Fruit fly (Drosophila melanogaster) whole organism, wandering third instar larva: Measurements from ENCODE around the gene CG17145.

Source experiments
- Dfd ChIP-seq: fragments of >200 bp; optimal IDR thresholded peaks from 2 replicates; lab custom pipeline; 2017; ENCODE audit warnings: missing biosample characterization, missing genetic modification characterization
- usp ChIP-seq: fragments of >200 bp; optimal IDR thresholded peaks from 2 replicates; lab custom pipeline; 2017; ENCODE audit warnings: missing biosample characterization, missing genetic modification characterization

DNA sequence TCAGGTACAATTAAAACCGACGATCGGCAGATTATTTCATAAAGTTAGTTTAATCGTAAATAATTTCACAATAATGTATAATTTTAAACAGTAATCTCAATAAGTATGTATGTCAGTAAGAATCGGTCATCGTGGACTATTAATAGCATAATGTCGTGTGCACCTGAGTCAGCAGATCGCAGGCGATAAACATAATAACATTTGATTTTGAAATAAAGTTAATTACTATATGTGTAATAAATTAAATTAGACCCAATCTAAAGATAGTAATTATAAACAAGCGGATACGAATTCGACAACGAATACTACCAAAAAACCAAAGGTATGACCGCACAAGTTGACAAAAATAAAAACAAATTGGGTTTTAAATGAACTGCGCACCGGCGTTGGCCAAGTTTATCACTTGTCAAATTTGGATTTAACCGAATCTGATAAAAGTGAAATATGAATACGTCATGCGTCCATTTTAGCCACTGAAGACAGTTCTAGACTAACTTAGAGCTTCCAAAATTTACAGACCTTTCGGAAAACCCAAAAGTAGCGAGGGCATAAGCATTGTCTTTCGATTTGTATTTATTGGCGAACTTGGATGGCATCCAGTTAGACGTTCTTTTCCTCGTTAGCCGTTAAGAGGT lies 14.5 kb upstream of the CG17145 start, which contains the start of gene CG6996:
- TF ChIP-seq usp (GFP tag; lab: Kevin White, UChicago) (no peak), Dfd (GFP tag; lab: Kevin White, UChicago) (no peak)
